Fruit fly (Drosophila melanogaster): ENCODE results near the gene CG2614.

The CG2614 gene

DNA sequence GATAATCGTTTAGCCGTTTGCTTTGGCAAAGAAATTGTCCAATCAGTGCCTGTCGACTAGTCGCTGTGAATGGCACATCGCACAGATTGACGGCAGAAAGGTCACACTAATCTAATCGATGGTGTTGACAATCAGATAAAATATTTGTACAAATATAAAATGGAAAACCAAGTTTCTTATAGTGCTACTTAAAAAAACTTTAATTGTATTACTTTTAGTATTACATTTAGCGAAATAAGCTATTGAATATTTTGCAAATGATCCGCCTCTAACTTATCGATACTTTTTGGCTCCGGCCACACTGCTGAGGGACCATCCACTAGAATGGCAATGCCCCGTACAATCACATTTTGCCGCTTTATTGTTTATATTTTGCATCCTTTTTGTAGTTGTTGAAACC lies at the start of gene CG2614, which contains the start of gene brun:
CG2614 (plus strand) TSS at position 317 of the 400 bp plus-strand sequence.
brun (minus strand) TSS at position 69 of the 400 bp plus-strand sequence.
- TF ChIP-seq ey (GFP tag; optimal IDR thresholded peaks at IDR 0.05) (peak; percentile 77), dmrt93B (GFP tag; optimal IDR thresholded peaks at IDR 0.05) (no peak), Myc (optimal IDR thresholded peaks at IDR 0.05) (peak; percentile 67), GATAd (GFP tag; optimal IDR thresholded peaks at IDR 0.05) (peak; percentile 81), Sp1 (GFP tag; optimal IDR thresholded peaks at IDR 0.05) (no peak), psq (GFP tag; optimal IDR thresholded peaks at IDR 0.05) (peak; percentile 64), CrebA (GFP tag; optimal IDR thresholded peaks at IDR 0.05; ENCODE audit: borderline replicate concordance) (no peak), Jra (GFP tag; optimal IDR thresholded peaks at IDR 0.05) (no peak), tai (GFP tag; optimal IDR thresholded peaks at IDR 0.05) (no peak), N (GFP tag; optimal IDR thresholded peaks at IDR 0.05) (no peak), foxo (GFP tag; optimal IDR thresholded peaks at IDR 0.05) (peak in 1 of 2 experiments; percentile 84), br (GFP tag; optimal IDR thresholded peaks at IDR 0.05) (no peak), Hr83 (GFP tag; optimal IDR thresholded peaks at IDR 0.05; ENCODE audit: poor library complexity, severe bottlenecking) (peak; percentile 47), sv (GFP tag; optimal IDR thresholded peaks at IDR 0.05) (peak; percentile 74), Hnf4 (GFP tag; optimal IDR thresholded peaks at IDR 0.05) (no peak), lola (GFP tag; optimal IDR thresholded peaks at IDR 0.05) (no peak), OdsH (GFP tag; optimal IDR thresholded peaks at IDR 0.05) (peak; percentile 69), Rel (GFP tag; optimal IDR thresholded peaks at IDR 0.05) (no peak), Rel (tag; optimal IDR thresholded peaks at IDR 0.05) (peak; percentile 37), h (GFP tag; optimal IDR thresholded peaks at IDR 0.05) (peak; percentile 83), usp (GFP tag; optimal IDR thresholded peaks at IDR 0.05) (no peak), HLH106 (tag; optimal IDR thresholded peaks at IDR 0.05) (peak; percentile 74), woc (GFP tag; optimal IDR thresholded peaks at IDR 0.05) (peak; percentile 89), dl (GFP tag; optimal IDR thresholded peaks at IDR 0.05; ENCODE audit: insufficient read depth in 1 of 2, partially characterized antibody in 2 of 2) (no peak), pan (optimal IDR thresholded peaks at IDR 0.05) (no peak), rgr (GFP tag; optimal IDR thresholded peaks at IDR 0.05) (peak; percentile 81), CG9705 (GFP tag; optimal IDR thresholded peaks at IDR 0.05) (peak; percentile 50)

DNA sequence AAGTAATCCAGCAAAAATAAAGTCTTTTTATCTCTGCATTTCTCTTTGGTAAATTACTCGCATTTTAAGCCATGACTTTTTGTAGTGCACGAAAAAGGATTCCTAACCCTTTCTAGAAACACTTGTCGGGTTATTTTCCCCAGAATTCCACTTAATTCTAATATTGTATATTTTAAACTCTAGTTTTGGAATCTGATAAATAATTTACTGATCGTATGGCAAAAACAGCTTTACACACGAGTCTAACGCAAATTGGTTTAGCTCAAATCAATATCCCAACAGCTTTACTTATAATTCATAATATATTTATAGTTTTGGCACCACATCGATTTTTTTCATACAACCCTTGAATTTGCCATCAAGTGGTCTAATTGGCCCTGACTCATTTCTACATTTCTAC lies 42.0 kb upstream of the CG2614 start, which contains the start of gene CG15475:
CG15475 (plus strand) TSS at position 301 of the 400 bp plus-strand sequence.
- no peak for TF ChIP-seq lola (GFP tag; optimal IDR thresholded peaks at IDR 0.05)
- TF ChIP-seq Dif (GFP tag; optimal IDR thresholded peaks at IDR 0.05; ENCODE audit: partially characterized antibody): no peak
- no peak for TF ChIP-seq dmrt93B (GFP tag; optimal IDR thresholded peaks at IDR 0.05)
- no peak for TF ChIP-seq pan (optimal IDR thresholded peaks at IDR 0.05)
- TF ChIP-seq CrebA (GFP tag; optimal IDR thresholded peaks at IDR 0.05; ENCODE audit: borderline replicate concordance): no peak
- TF ChIP-seq tai (GFP tag; optimal IDR thresholded peaks at IDR 0.05): no peak
- TF ChIP-seq h (GFP tag; optimal IDR thresholded peaks at IDR 0.05): no peak
- no peak for TF ChIP-seq Jra (GFP tag; optimal IDR thresholded peaks at IDR 0.05)

- no peak for TF ChIP-seq foxo (GFP tag; optimal IDR thresholded peaks at IDR 0.05)
- no peak for TF ChIP-seq HLH106 (tag; optimal IDR thresholded peaks at IDR 0.05)
- TF ChIP-seq rgr (GFP tag; optimal IDR thresholded peaks at IDR 0.05): no peak
- TF ChIP-seq Dif (GFP tag; optimal IDR thresholded peaks at IDR 0.05; ENCODE audit: partially characterized antibody): no peak
- no peak for TF ChIP-seq Mio (GFP tag; optimal IDR thresholded peaks at IDR 0.05)
- TF ChIP-seq dsf (GFP tag; optimal IDR thresholded peaks at IDR 0.05; ENCODE audit: borderline replicate concordance): no peak
- no peak for TF ChIP-seq Rel (GFP tag; optimal IDR thresholded peaks at IDR 0.05)
- TF ChIP-seq Rel (tag; optimal IDR thresholded peaks at IDR 0.05): no peak
- TF ChIP-seq pan (optimal IDR thresholded peaks at IDR 0.05): no peak
- TF ChIP-seq lola (GFP tag; optimal IDR thresholded peaks at IDR 0.05): no peak
- TF ChIP-seq Sp1 (GFP tag; optimal IDR thresholded peaks at IDR 0.05): no peak
- TF ChIP-seq dmrt93B (GFP tag; optimal IDR thresholded peaks at IDR 0.05): no peak
- no peak for TF ChIP-seq GATAd (GFP tag; optimal IDR thresholded peaks at IDR 0.05)
- TF ChIP-seq N (GFP tag; optimal IDR thresholded peaks at IDR 0.05): no peak
- TF ChIP-seq Hr83 (GFP tag; optimal IDR thresholded peaks at IDR 0.05; ENCODE audit: poor library complexity, severe bottlenecking): no peak
- TF ChIP-seq Myc (optimal IDR thresholded peaks at IDR 0.05): no peak
- TF ChIP-seq sv (GFP tag; optimal IDR thresholded peaks at IDR 0.05): no peak
- no peak for TF ChIP-seq dl (GFP tag; optimal IDR thresholded peaks at IDR 0.05; ENCODE audit: insufficient read depth in 1 of 2, partially characterized antibody in 2 of 2)
- no peak for TF ChIP-seq ey (GFP tag; optimal IDR thresholded peaks at IDR 0.05)
- no peak for TF ChIP-seq OdsH (GFP tag; optimal IDR thresholded peaks at IDR 0.05)
Observed at dm6 chr2L:20634215-20634614, 22.0 kb upstream of the CG2614 start, which contains the start of gene CG17472. Gene CG17472 (plus strand): TSS chr2L:20634515.

dm6 chr2L:20638413-20638812 lies 17.8 kb upstream of the CG2614 start:
- TF ChIP-seq h (GFP tag; optimal IDR thresholded peaks at IDR 0.05): peak; percentile 16
- no peak for TF ChIP-seq Sp1 (GFP tag; optimal IDR thresholded peaks at IDR 0.05)
- TF ChIP-seq Dif (GFP tag; optimal IDR thresholded peaks at IDR 0.05; ENCODE audit: partially characterized antibody): peak; percentile 37

Data from whole organism, wandering third instar larva.